Fruit fly (Drosophila melanogaster) whole organism, wandering third instar larva: ENCODE data around the gene Cpr67B.

Experiments
- GATAd ChIP-seq: sonication (Bioruptor generic); optimal IDR thresholded peaks from 2 replicates; lab custom pipeline; 2016; ENCODE audit warnings: missing biosample characterization, missing genetic modification characterization
- Hnf4 ChIP-seq: fragments of 200-800 bp; sonication (Bioruptor generic); optimal IDR thresholded peaks from 2 replicates; lab custom pipeline; 2016; ENCODE audit warnings: missing biosample characterization, mild to moderate bottlenecking, missing genetic modification characterization
- Jra ChIP-seq: sonication (Bioruptor generic); optimal IDR thresholded peaks from 2 replicates; lab custom pipeline; 2016; ENCODE audit warnings: missing biosample characterization, missing genetic modification characterization
- Sp1 ChIP-seq: fragments of 200-800 bp; sonication (Bioruptor generic); optimal IDR thresholded peaks from 3 replicates; lab custom pipeline; 2019; ENCODE audit warnings: missing biosample characterization, mild to moderate bottlenecking, missing genetic modification characterization, moderate library complexity
- br ChIP-seq: fragments of 200-800 bp; sonication (Bioruptor generic); optimal IDR thresholded peaks from 2 replicates; lab custom pipeline; 2016; ENCODE audit warnings: missing biosample characterization, missing genetic modification characterization
- fru ChIP-seq: fragments of 200-800 bp; sonication (Bioruptor generic); optimal IDR thresholded peaks from 3 replicates; lab custom pipeline; 2016; ENCODE audit warnings: missing biosample characterization, mild to moderate bottlenecking, missing genetic modification characterization
- h ChIP-seq: fragments of 200-800 bp; sonication (Bioruptor generic); optimal IDR thresholded peaks from 3 replicates; lab custom pipeline; 2016; ENCODE audit warnings: missing biosample characterization, mild to moderate bottlenecking, missing genetic modification characterization
- psq ChIP-seq: fragments of 200-800 bp; sonication (Bioruptor generic); optimal IDR thresholded peaks from 3 replicates; lab custom pipeline; 2017; ENCODE audit warnings: missing biosample characterization, mild to moderate bottlenecking, missing genetic modification characterization, moderate library complexity
- sv ChIP-seq: fragments of 200-800 bp; sonication (Bioruptor generic); optimal IDR thresholded peaks from 3 replicates; lab custom pipeline; 2016; ENCODE audit warnings: missing biosample characterization, missing genetic modification characterization
- tai ChIP-seq: sonication (Bioruptor generic); optimal IDR thresholded peaks from 2 replicates; lab custom pipeline; 2016; ENCODE audit warnings: missing biosample characterization, missing genetic modification characterization

dm6 chr3L:9366850-9367430 is 37.7 kb upstream of the Cpr67B start, which contains the start of the genes Klp67A and CG4452:
- no peak for TF ChIP-seq sv (GFP tag; lab: Kevin White, UChicago)
- no peak for TF ChIP-seq Sp1
- TF ChIP-seq Jra (GFP tag; lab: Kevin White, UChicago): peak; percentile 68
- peak; percentile 99 for TF ChIP-seq psq (GFP tag; lab: Kevin White, UChicago)
- TF ChIP-seq h (GFP tag; lab: Kevin White, UChicago): no peak
- no peak for TF ChIP-seq tai (GFP tag; lab: Kevin White, UChicago)
- no peak for TF ChIP-seq br (GFP tag; lab: Kevin White, UChicago)
- TF ChIP-seq fru (GFP tag; lab: Kevin White, UChicago): no peak
- no peak for TF ChIP-seq GATAd (GFP tag; lab: Kevin White, UChicago)
- TF ChIP-seq Hnf4 (GFP tag; lab: Kevin White, UChicago): peak; percentile 48
